Fruit fly (Drosophila melanogaster) whole organism, embryonic: Measurements from ENCODE around the gene caps.

ENCODE experiments used
- Bdp1 ChIP-seq: fragments of 200-800 bp; sonication (Bioruptor generic); optimal IDR thresholded peaks from 3 replicates; lab custom pipeline; 2016; ENCODE audit warnings: missing biosample characterization, missing genetic modification characterization
- CG10565 ChIP-seq: fragments of 200-800 bp; sonication (Bioruptor generic); optimal IDR thresholded peaks from 3 replicates; lab custom pipeline; 2016; ENCODE audit warnings: missing biosample characterization, mild to moderate bottlenecking, missing genetic modification characterization
- CG10654 ChIP-seq: fragments of 200-800 bp; sonication (Bioruptor generic); optimal IDR thresholded peaks from 2 replicates; lab custom pipeline; 2016; ENCODE audit warnings: missing biosample characterization, missing genetic modification characterization
- CG10979 ChIP-seq: fragments of 200-800 bp; sonication (Bioruptor generic); optimal IDR thresholded peaks from 2 replicates; lab custom pipeline; 2018; ENCODE audit warnings: missing biosample characterization, mild to moderate bottlenecking, missing genetic modification characterization, moderate library complexity
- CG13296 ChIP-seq: fragments of 200-800 bp; sonication (Bioruptor generic); optimal IDR thresholded peaks from 3 replicates; lab custom pipeline; 2018; ENCODE audit warnings: missing biosample characterization, mild to moderate bottlenecking, missing genetic modification characterization
- CG14050 ChIP-seq: fragments of 200-800 bp; sonication (Bioruptor generic); IDR thresholded peaks from 3 replicates; pipeline ENCODE4 v1.3.6; 2022; ENCODE audit warnings: missing biosample characterization, missing genetic modification characterization
- CG14710 ChIP-seq: fragments of 200-800 bp; sonication (Bioruptor generic); optimal IDR thresholded peaks from 3 replicates; lab custom pipeline; 2019; ENCODE audit warnings: missing biosample characterization, mild to moderate bottlenecking, missing genetic modification characterization, moderate library complexity
- CG16863 ChIP-seq: fragments of 200-800 bp; sonication (Bioruptor generic); optimal IDR thresholded peaks from 3 replicates; lab custom pipeline; 2016; ENCODE audit warnings: missing biosample characterization, missing genetic modification characterization
- CG17912 ChIP-seq: fragments of 200-800 bp; sonication (Bioruptor generic); optimal IDR thresholded peaks from 2 replicates; lab custom pipeline; 2018; ENCODE audit warnings: missing biosample characterization, mild to moderate bottlenecking, missing genetic modification characterization
- CG18262 ChIP-seq: fragments of 200-800 bp; optimal IDR thresholded peaks from 3 replicates; lab custom pipeline; 2019; ENCODE audit warnings: missing biosample characterization, mild to moderate bottlenecking, missing genetic modification characterization, moderate library complexity
- CG18599 ChIP-seq: fragments of 200-800 bp; sonication (Bioruptor generic); optimal IDR thresholded peaks from 3 replicates; lab custom pipeline; 2017; ENCODE audit warnings: missing biosample characterization, missing genetic modification characterization, mild to moderate bottlenecking, moderate library complexity, missing genetic modification reagents
- CG30403 ChIP-seq: fragments of 200-800 bp; sonication (Bioruptor generic); optimal IDR thresholded peaks from 3 replicates; lab custom pipeline; 2016; ENCODE audit warnings: missing biosample characterization, missing genetic modification characterization
- CG31388 ChIP-seq: fragments of 200-800 bp; sonication (Bioruptor generic); optimal IDR thresholded peaks from 2 replicates; lab custom pipeline; 2016; ENCODE audit warnings: missing biosample characterization, missing genetic modification characterization
- CG3726 ChIP-seq: fragments of 200-800 bp; sonication (Bioruptor generic); IDR thresholded peaks from 3 replicates; pipeline ENCODE4, ENCODE4 v1.3.6; 2022; ENCODE audit warnings: missing biosample characterization, missing genetic modification characterization
- CG4282 ChIP-seq: fragments of 200-800 bp; sonication (Bioruptor generic); optimal IDR thresholded peaks from 2 replicates; lab custom pipeline; 2016; ENCODE audit warnings: missing biosample characterization, missing genetic modification characterization
- CG4617 ChIP-seq: fragments of 200-800 bp; sonication (Bioruptor generic); optimal IDR thresholded peaks from 3 replicates; lab custom pipeline; 2016; ENCODE audit warnings: missing biosample characterization, missing genetic modification characterization, borderline replicate concordance
- CG4730 ChIP-seq: fragments of 200-800 bp; sonication (Bioruptor generic); IDR thresholded peaks from 2 replicates; pipeline ENCODE4 v1.3.6; 2022; ENCODE audit warnings: missing biosample characterization, missing genetic modification characterization
- CG6854 ChIP-seq: fragments of 200-800 bp; sonication (Bioruptor generic); optimal IDR thresholded peaks from 3 replicates; lab custom pipeline; 2017; ENCODE audit warnings: missing biosample characterization, mild to moderate bottlenecking, missing genetic modification characterization
- CG7271 ChIP-seq: fragments of 200-800 bp; sonication (Bioruptor generic); optimal IDR thresholded peaks from 2 replicates; lab custom pipeline; 2018; ENCODE audit warnings: missing biosample characterization, mild to moderate bottlenecking, missing genetic modification characterization, moderate library complexity
- CoRest ChIP-seq: fragments of 200-800 bp; sonication (Bioruptor generic); optimal IDR thresholded peaks from 3 replicates; lab custom pipeline; 2018; ENCODE audit warnings: missing biosample characterization, mild to moderate bottlenecking, missing genetic modification characterization, moderate library complexity
- Eip74EF ChIP-seq, 2 experiments: fragments of 200-800 bp in 1 of 2; fragments of >200 bp in 1 of 2; sonication (Bioruptor generic) in 1 of 2; optimal IDR thresholded peaks; 2 replicates each; lab custom pipeline; 2017 to 2019; ENCODE audit warnings: missing biosample characterization in 2 of 2, missing genetic modification characterization in 2 of 2, mild to moderate bottlenecking in 1 of 2, moderate library complexity in 1 of 2
- Ets65A ChIP-seq: fragments of 200-800 bp; sonication (Bioruptor generic); peaks from one replicate; lab custom pipeline; 2016; ENCODE audit warnings: missing biosample characterization, missing genetic modification characterization
- Ets97D ChIP-seq: fragments of 200-800 bp; sonication (Bioruptor generic); optimal IDR thresholded peaks from 3 replicates; lab custom pipeline; 2016; ENCODE audit warnings: missing biosample characterization, missing genetic modification characterization
- Fer1 ChIP-seq: fragments of 200-800 bp; sonication (Bioruptor generic); optimal IDR thresholded peaks from 2 replicates; lab custom pipeline; 2017; ENCODE audit warnings: missing biosample characterization, mild to moderate bottlenecking, missing genetic modification characterization
- Gsc ChIP-seq: fragments of 200-800 bp; sonication (Bioruptor generic); IDR thresholded peaks from 2 replicates; pipeline ENCODE4 v1.3.6; 2022; ENCODE audit warnings: missing biosample characterization, missing genetic modification characterization
- Hmr ChIP-seq: fragments of 200-800 bp; sonication (Bioruptor generic); optimal IDR thresholded peaks from 3 replicates; lab custom pipeline; 2017; ENCODE audit warnings: mild to moderate bottlenecking, missing biosample characterization, missing genetic modification reagents, missing genetic modification characterization
- Jarid2 ChIP-seq: fragments of 200-800 bp; sonication (Bioruptor generic); optimal IDR thresholded peaks from 3 replicates; lab custom pipeline; 2017; ENCODE audit warnings: mild to moderate bottlenecking, missing biosample characterization, missing genetic modification reagents, missing genetic modification characterization
- Lhr ChIP-seq: fragments of 200-800 bp; sonication (Bioruptor generic); optimal IDR thresholded peaks from 3 replicates; lab custom pipeline; 2017; ENCODE audit warnings: mild to moderate bottlenecking, missing biosample characterization, missing genetic modification reagents, missing genetic modification characterization
- MTF-1 ChIP-seq: fragments of 200-800 bp; sonication (Bioruptor generic); optimal IDR thresholded peaks from 2 replicates; lab custom pipeline; 2018; ENCODE audit warnings: missing biosample characterization, mild to moderate bottlenecking, missing genetic modification characterization, borderline replicate concordance
- Ptx1 ChIP-seq: fragments of 200-800 bp; sonication (Bioruptor generic); IDR thresholded peaks from 2 replicates; pipeline ENCODE4 v1.3.6; 2022; ENCODE audit warnings: missing biosample characterization, missing genetic modification characterization
- Taf1 ChIP-seq: fragments of 200-800 bp; sonication (Bioruptor generic); IDR thresholded peaks from 2 replicates; pipeline ENCODE4 v1.3.6; 2022; ENCODE audit warnings: missing biosample characterization, missing genetic modification characterization
- Vsx1 ChIP-seq: fragments of 200-800 bp; sonication (Bioruptor generic); optimal IDR thresholded peaks from 2 replicates; lab custom pipeline; 2017; ENCODE audit warnings: missing biosample characterization, mild to moderate bottlenecking, missing genetic modification characterization, missing genetic modification reagents
- ab ChIP-seq: fragments of 200-800 bp; sonication (Bioruptor generic); optimal IDR thresholded peaks from 2 replicates; lab custom pipeline; 2016; ENCODE audit warnings: missing biosample characterization, missing genetic modification characterization
- bsh ChIP-seq, 2 experiments: fragments of 200-800 bp; sonication (Bioruptor generic); optimal IDR thresholded peaks; 2 replicates each; lab custom pipeline; 2017 to 2018; ENCODE audit warnings: mild to moderate bottlenecking in 2 of 2, missing biosample characterization in 2 of 2, missing genetic modification characterization in 2 of 2, moderate library complexity in 1 of 2
- crc ChIP-seq: fragments of 200-800 bp; sonication (Bioruptor generic); optimal IDR thresholded peaks from 2 replicates; lab custom pipeline; 2016; ENCODE audit warnings: missing biosample characterization, missing genetic modification characterization
- gem ChIP-seq: fragments of 200-800 bp; sonication (Bioruptor generic); optimal IDR thresholded peaks from 2 replicates; lab custom pipeline; 2019; ENCODE audit warnings: missing biosample characterization, mild to moderate bottlenecking, missing genetic modification characterization, moderate library complexity
- gsb-n ChIP-seq: fragments of 200-800 bp; sonication (Bioruptor generic); optimal IDR thresholded peaks from 3 replicates; lab custom pipeline; 2018; ENCODE audit warnings: missing biosample characterization, mild to moderate bottlenecking, missing genetic modification characterization
- klu ChIP-seq: fragments of 200-800 bp; sonication (Bioruptor generic); IDR thresholded peaks from 2 replicates; pipeline ENCODE4 v1.3.6; 2022; ENCODE audit warnings: missing biosample characterization, missing genetic modification characterization
- kni ChIP-seq: fragments of 200-800 bp; sonication (Bioruptor generic); optimal IDR thresholded peaks from 3 replicates; lab custom pipeline; 2017; ENCODE audit warnings: mild to moderate bottlenecking, missing biosample characterization, missing genetic modification reagents, missing genetic modification characterization
- lov ChIP-seq, 2 experiments: fragments of 200-800 bp in 1 of 2; fragments of >200 bp in 1 of 2; sonication (Bioruptor generic) in 1 of 2; IDR thresholded peaks in 1 of 2; optimal IDR thresholded peaks in 1 of 2; 2 replicates in 1 of 2; 3 replicates in 1 of 2; pipeline versions ENCODE4 v1.3.6 to Lab custom; 2017 to 2022; ENCODE audit warnings: missing biosample characterization in 1 of 2, missing genetic modification characterization in 1 of 2
- oc ChIP-seq: fragments of 200-800 bp; sonication (Bioruptor generic); optimal IDR thresholded peaks from 2 replicates; lab custom pipeline; 2018; ENCODE audit warnings: missing biosample characterization, mild to moderate bottlenecking, missing genetic modification characterization, moderate library complexity
- psq ChIP-seq: fragments of 200-800 bp; sonication (Bioruptor generic); optimal IDR thresholded peaks from 2 replicates; lab custom pipeline; 2017; ENCODE audit warnings: missing biosample characterization, missing genetic modification characterization
- row ChIP-seq: fragments of 200-800 bp; sonication (Bioruptor generic); IDR thresholded peaks from 3 replicates; pipeline ENCODE4 v1.3.6; 2022; ENCODE audit warnings: missing biosample characterization, missing genetic modification characterization
- seq ChIP-seq: fragments of 200-800 bp; sonication (Bioruptor generic); IDR thresholded peaks from 2 replicates; pipeline ENCODE4 v1.3.6; 2022; ENCODE audit warnings: missing biosample characterization, missing genetic modification characterization
- sisA ChIP-seq: fragments of 200-800 bp; sonication (Bioruptor generic); IDR thresholded peaks from 2 replicates; pipeline ENCODE4 v1.3.6; 2022; ENCODE audit warnings: missing biosample characterization, missing genetic modification characterization
- slbo ChIP-seq: fragments of 200-800 bp; sonication (Bioruptor generic); IDR thresholded peaks from 2 replicates; pipeline ENCODE4 v1.3.6; 2022; ENCODE audit warnings: missing biosample characterization, missing genetic modification characterization
- sug ChIP-seq: fragments of 200-800 bp; optimal IDR thresholded peaks from 2 replicates; lab custom pipeline; 2019; ENCODE audit warnings: missing biosample characterization, mild to moderate bottlenecking, missing genetic modification characterization, moderate library complexity
- unc-4 ChIP-seq: fragments of 200-800 bp; sonication (Bioruptor generic); IDR thresholded peaks from 2 replicates; pipeline ENCODE4 v1.3.6; 2022; ENCODE audit warnings: missing biosample characterization, missing genetic modification characterization; ENCODE audit not compliant: partially characterized antibody
- usp ChIP-seq: fragments of >200 bp; optimal IDR thresholded peaks from 2 replicates; lab custom pipeline; 2017; ENCODE audit warnings: missing biosample characterization, missing genetic modification characterization
- vnd ChIP-seq: fragments of 200-800 bp; sonication (Bioruptor generic); IDR thresholded peaks from 3 replicates; pipeline ENCODE4 v1.3.6; 2022; ENCODE audit warnings: missing biosample characterization, missing genetic modification characterization; ENCODE audit not compliant: partially characterized antibody

caps gene

DNA sequence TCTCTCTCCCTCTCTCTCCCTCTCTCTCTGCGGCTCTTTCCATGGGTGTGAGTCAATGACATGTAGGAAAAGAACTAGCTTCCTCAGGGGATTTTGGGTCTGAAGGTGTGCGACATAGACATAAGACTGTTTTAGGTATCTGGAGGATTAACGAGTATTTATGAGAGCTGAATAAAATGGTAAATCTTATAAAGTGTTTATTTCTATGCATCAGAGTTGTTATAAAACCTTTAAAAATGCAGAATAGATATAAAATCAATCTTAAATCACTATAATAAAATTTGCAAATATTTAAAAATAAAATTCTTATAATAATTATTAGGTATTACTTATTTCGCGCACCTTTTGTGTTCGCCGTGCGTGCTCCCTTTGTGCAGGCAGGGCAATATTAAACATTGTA is 8.6 kb downstream of the caps start (continued):
- TF ChIP-seq Lhr (GFP tag; lab: Kevin White, UChicago) (no peak), Vsx1 (GFP tag; lab: Kevin White, UChicago) (no peak), CG13296 (GFP tag; lab: Kevin White, UChicago) (no peak), bsh (GFP tag; optimal IDR thresholded peaks at IDR 0.05; lab: Kevin White, UChicago) (peak in 1 of 2 experiments; percentile 3), CG18599 (GFP tag; lab: Kevin White, UChicago) (peak; percentile 22), kni (GFP tag; lab: Kevin White, UChicago) (no peak), CG14050 (GFP tag; lab: Robert Waterston, UW) (0 out of 3 replicates have a peak, but pooled peaks have one; percentile 8), Jarid2 (GFP tag; lab: Kevin White, UChicago) (no peak), CG7271 (tag; lab: Kevin White, UChicago) (no peak), crc (GFP tag; lab: Kevin White, UChicago) (no peak), MTF-1 (no peak), CG18262 (tag; lab: Kevin White, UChicago) (peak; percentile 62), Taf1 (GFP tag; lab: Robert Waterston, UW) (0 out of 2 replicates have a peak, but pooled peaks have one; percentile 32), CG30403 (GFP tag; lab: Kevin White, UChicago) (no peak), oc (no peak), klu (no peak), CG17912 (GFP tag; lab: Kevin White, UChicago) (no peak), Ptx1 (GFP tag; lab: Robert Waterston, UW) (peak; percentile 56), vnd (GFP tag; lab: Robert Waterston, UW) (no peak), CG6854 (GFP tag; lab: Kevin White, UChicago) (no peak), CG31388 (GFP tag; lab: Kevin White, UChicago) (no peak), sug (tag; lab: Kevin White, UChicago) (no peak), CG10565 (GFP tag; lab: Kevin White, UChicago) (no peak), unc-4 (no peak), CG14710 (tag; lab: Kevin White, UChicago) (peak; percentile 37), seq (GFP tag; lab: Robert Waterston, UW) (no peak), psq (GFP tag; lab: Kevin White, UChicago) (no peak), CG4617 (no peak), CG10654 (GFP tag; lab: Kevin White, UChicago) (no peak), CG10979 (tag; lab: Kevin White, UChicago) (peak; percentile 52), lov (optimal IDR thresholded peaks at IDR 0.05; lab: Kevin White, UChicago) (no peak), lov (GFP tag; IDR thresholded peaks at IDR 0.05; lab: Robert Waterston, UW) (no peak), ab (GFP tag; lab: Kevin White, UChicago) (no peak), CG3726 (GFP tag; lab: Robert Waterston, UW) (no peak), row (GFP tag; lab: Robert Waterston, UW) (peak; percentile 50), Eip74EF (GFP tag; optimal IDR thresholded peaks at IDR 0.05; lab: Kevin White, UChicago) (peak in 1 of 2 experiments; percentile 36), Gsc (GFP tag; lab: Robert Waterston, UW) (no peak), slbo (GFP tag; lab: Robert Waterston, UW) (peak; percentile 30), Hmr (GFP tag; lab: Kevin White, UChicago) (peak; percentile 2), CG16863 (GFP tag; lab: Kevin White, UChicago) (no peak), Ets97D (GFP tag; lab: Kevin White, UChicago) (no peak), Fer1 (GFP tag; lab: Kevin White, UChicago) (no peak), CG4282 (no peak), Ets65A (GFP tag; lab: Kevin White, UChicago) (no peak), gsb-n (tag; lab: Kevin White, UChicago) (peak; percentile 8), Bdp1 (GFP tag; lab: Kevin White, UChicago) (no peak), usp (GFP tag; lab: Kevin White, UChicago) (no peak), gem (tag; lab: Kevin White, UChicago) (peak; percentile 51), sisA (GFP tag; lab: Robert Waterston, UW) (no peak), CG4730 (GFP tag; lab: Robert Waterston, UW) (no peak), CoRest (tag; lab: Kevin White, UChicago) (peak; percentile 40)
